Fruit fly (Drosophila melanogaster): ENCODE measurements around the gene CG33293.

dm6 chr3R:5266282-5266681 lies 25.7 kb upstream of the CG33293 start:
- TF ChIP-seq Dll (optimal IDR thresholded peaks at IDR 0.05) (no peak), pan (optimal IDR thresholded peaks at IDR 0.05) (no peak), usp (GFP tag; optimal IDR thresholded peaks at IDR 0.05) (no peak), CG8478 (optimal IDR thresholded peaks at IDR 0.05) (no peak), psq (optimal IDR thresholded peaks at IDR 0.05) (no peak), EcR (GFP tag; optimal IDR thresholded peaks at IDR 0.05) (no peak)
